Worm (Caenorhabditis elegans): Measurements from ENCODE around the gene inx-8.

Gene inx-8

ce11 chrIV:11716414-11716813, 42.8 kb downstream of the inx-8 start:
- peak; percentile 14 for TF ChIP-seq hlh-1 (tag; optimal IDR thresholded peaks at IDR 0.05)
- no peak for TF ChIP-seq unc-62 (GFP tag; optimal IDR thresholded peaks at IDR 0.05)

ce11 chrIV:11717094-11717876, 43.6 kb downstream of the inx-8 start:
- TF ChIP-seq zip-8 (tag; optimal IDR thresholded peaks at IDR 0.05) (peak; percentile 69), drap-1 (GFP tag; optimal IDR thresholded peaks at IDR 0.05) (no peak), mls-2 (tag; optimal IDR thresholded peaks at IDR 0.05) (peak; percentile 30), cnd-1 (tag; optimal IDR thresholded peaks at IDR 0.05) (peak; percentile 34), ceh-39 (tag; optimal IDR thresholded peaks at IDR 0.05) (peak; percentile 1), nhr-2 (tag; optimal IDR thresholded peaks at IDR 0.05) (peak; percentile 99), ces-1 (GFP tag; optimal IDR thresholded peaks at IDR 0.05) (peak; percentile 98), ham-2 (GFP tag; optimal IDR thresholded peaks at IDR 0.05) (no peak), sem-2 (GFP tag; optimal IDR thresholded peaks at IDR 0.05) (no peak)

ce11 chrIV:11718653-11719052, 45.0 kb downstream of the inx-8 start:
- peak; percentile 47 for TF ChIP-seq blmp-1 (tag; optimal IDR thresholded peaks at IDR 0.05)
- TF ChIP-seq nhr-76 (tag; optimal IDR thresholded peaks at IDR 0.05), result no peak

- TF ChIP-seq nhr-237 (tag; optimal IDR thresholded peaks at IDR 0.05) (no peak), tbx-8 (GFP tag; optimal IDR thresholded peaks at IDR 0.05) (no peak), zip-8 (tag; optimal IDR thresholded peaks at IDR 0.05) (no peak), nhr-12 (tag; optimal IDR thresholded peaks at IDR 0.05) (no peak), flh-1 (GFP tag; optimal IDR thresholded peaks at IDR 0.05) (no peak), ceh-39 (tag; optimal IDR thresholded peaks at IDR 0.05) (no peak), cnd-1 (tag; optimal IDR thresholded peaks at IDR 0.05) (no peak), mls-2 (tag; optimal IDR thresholded peaks at IDR 0.05) (no peak), ceh-43 (GFP tag; optimal IDR thresholded peaks at IDR 0.05) (no peak), lin-13 (tag; optimal IDR thresholded peaks at IDR 0.05) (no peak), elt-1 (tag; optimal IDR thresholded peaks at IDR 0.05; ENCODE audit: borderline replicate concordance, insufficient read depth) (no peak)
These were observed 48.2 kb downstream of the inx-8 start for ce11 chrIV:11721878-11722277.

ce11 chrIV:11723255-11723654, 49.6 kb downstream of the inx-8 start:
- TF ChIP-seq ces-1 (GFP tag; optimal IDR thresholded peaks at IDR 0.05) (peak; percentile 94), flh-1 (GFP tag; optimal IDR thresholded peaks at IDR 0.05) (no peak)
